Worm (Caenorhabditis elegans): Measurements from ENCODE around the gene hlh-26.
A peak's percentile ranks its signal among the peaks of the same experiment; 100 is the strongest.

- no peak for TF ChIP-seq fkh-10 (GFP tag; optimal IDR thresholded peaks at IDR 0.05)
- TF ChIP-seq nhr-90 (tag; optimal IDR thresholded peaks at IDR 0.05; ENCODE audit: poor library complexity), result no peak
- TF ChIP-seq lsy-2 (tag; optimal IDR thresholded peaks at IDR 0.05), result peak in 1 of 2 experiments; percentile 68
- TF ChIP-seq skn-1 (tag; optimal IDR thresholded peaks at IDR 0.05), result peak; percentile 17
- no peak for TF ChIP-seq ztf-11 (tag; optimal IDR thresholded peaks at IDR 0.05)
- peak; percentile 46 for TF ChIP-seq mep-1 (tag; optimal IDR thresholded peaks at IDR 0.05)
- no peak for TF ChIP-seq elt-3 (tag; optimal IDR thresholded peaks at IDR 0.05)
- no peak for TF ChIP-seq ama-1 (optimal IDR thresholded peaks at IDR 0.05)
- TF ChIP-seq snpc-4 (tag; optimal IDR thresholded peaks at IDR 0.05), result no peak
- peak; percentile 57 to 83 for TF ChIP-seq efl-1 (optimal IDR thresholded peaks at IDR 0.05)
- TF ChIP-seq efl-1 (GFP tag; optimal IDR thresholded peaks at IDR 0.05 in 1 of 2), result peak; percentile 85 to 98
- TF ChIP-seq ztf-4 (tag; optimal IDR thresholded peaks at IDR 0.05), result no peak
- TF ChIP-seq ceh-82 (tag; optimal IDR thresholded peaks at IDR 0.05), result peak in 1 of 3 experiments; percentile 32
- TF ChIP-seq nhr-19 (GFP tag; conservative IDR thresholded peaks at IDR 0.05), result no peak
- TF ChIP-seq nhr-71 (tag; optimal IDR thresholded peaks at IDR 0.05), result no peak
Observed at ce11 chrII:5500986-5501657, 32.4 kb downstream of the hlh-26 start, which contains the start of gene F12A10.8.
